Fruit fly (Drosophila melanogaster) whole organism, embryonic: ENCODE results near the gene siz.

Source experiments
- Antp ChIP-seq: fragments of 200-800 bp; sonication (Bioruptor generic); optimal IDR thresholded peaks from 3 replicates; lab custom pipeline; 2016; ENCODE audit warnings: missing biosample characterization, missing genetic modification characterization
- Atf6 ChIP-seq: fragments of 200-800 bp; sonication (Bioruptor generic); IDR thresholded peaks from 2 replicates; pipeline ENCODE4 v1.3.6; 2022; ENCODE audit warnings: missing biosample characterization, missing genetic modification characterization
- CG14667 ChIP-seq: fragments of 200-800 bp; sonication (Bioruptor generic); IDR thresholded peaks from 2 replicates; pipeline ENCODE4 v1.3.6; 2022; ENCODE audit warnings: missing biosample characterization, missing genetic modification characterization
- CG16863 ChIP-seq: fragments of 200-800 bp; sonication (Bioruptor generic); optimal IDR thresholded peaks from 3 replicates; lab custom pipeline; 2016; ENCODE audit warnings: missing biosample characterization, missing genetic modification characterization
- CG17186 ChIP-seq: fragments of 200-800 bp; sonication (Bioruptor generic); optimal IDR thresholded peaks from 3 replicates; lab custom pipeline; 2017; ENCODE audit warnings: missing biosample characterization, missing genetic modification reagents, missing genetic modification characterization
- CG17385 ChIP-seq: fragments of 200-800 bp; sonication (Bioruptor generic); optimal IDR thresholded peaks from 3 replicates; lab custom pipeline; 2018; ENCODE audit warnings: missing biosample characterization, mild to moderate bottlenecking, missing genetic modification characterization
- CG18011 ChIP-seq: fragments of 200-800 bp; sonication (Bioruptor generic); optimal IDR thresholded peaks from 2 replicates; lab custom pipeline; 2017; ENCODE audit warnings: missing biosample characterization, missing genetic modification characterization, mild to moderate bottlenecking, moderate library complexity, missing genotype
- CG18619 ChIP-seq: fragments of 200-800 bp; sonication (Bioruptor generic); optimal IDR thresholded peaks from 3 replicates; lab custom pipeline; 2017; ENCODE audit warnings: missing biosample characterization, mild to moderate bottlenecking, missing genetic modification characterization
- CG3065 ChIP-seq: fragments of 200-800 bp; sonication (Bioruptor generic); optimal IDR thresholded peaks from 2 replicates; lab custom pipeline; 2016; ENCODE audit warnings: missing biosample characterization, missing genetic modification characterization
- CG31441 ChIP-seq: fragments of 200-800 bp; sonication (Bioruptor generic); IDR thresholded peaks from 2 replicates; pipeline ENCODE4 v1.3.6; 2022; ENCODE audit warnings: missing biosample characterization, missing genetic modification characterization
- CG4282 ChIP-seq: fragments of 200-800 bp; sonication (Bioruptor generic); optimal IDR thresholded peaks from 2 replicates; lab custom pipeline; 2016; ENCODE audit warnings: missing biosample characterization, missing genetic modification characterization
- CG6654 ChIP-seq: fragments of 200-800 bp; sonication (Bioruptor generic); optimal IDR thresholded peaks from 2 replicates; lab custom pipeline; 2017; ENCODE audit warnings: missing biosample characterization, mild to moderate bottlenecking, missing genetic modification characterization
- CG8290 ChIP-seq, 3 experiments: fragments of 200-800 bp; sonication (Bioruptor generic); optimal IDR thresholded peaks; 2 replicates each; lab custom pipeline; 2016 to 2019; ENCODE audit warnings: missing biosample characterization in 3 of 3, missing genetic modification characterization in 3 of 3, mild to moderate bottlenecking in 2 of 3, moderate library complexity in 1 of 3
- CG9727 ChIP-seq: fragments of 200-800 bp; sonication (Bioruptor generic); optimal IDR thresholded peaks from 3 replicates; lab custom pipeline; 2017; ENCODE audit warnings: missing biosample characterization, mild to moderate bottlenecking, missing genetic modification characterization
- D ChIP-seq, 2 experiments: fragments of 200-800 bp in 1 of 2; fragments of >200 bp in 1 of 2; sonication (Bioruptor generic) in 1 of 2; optimal IDR thresholded peaks; 2 replicates in 1 of 2; 3 replicates in 1 of 2; lab custom pipeline; 2017; ENCODE audit warnings: mild to moderate bottlenecking in 1 of 2, missing biosample characterization in 1 of 2, missing genetic modification characterization in 1 of 2, missing genetic modification reagents in 1 of 2
- ERR ChIP-seq: fragments of 200-800 bp; sonication (Bioruptor generic); optimal IDR thresholded peaks from 2 replicates; lab custom pipeline; 2016; ENCODE audit warnings: missing biosample characterization, missing genetic modification characterization
- H15 ChIP-seq: fragments of 200-800 bp; sonication (Bioruptor generic); IDR thresholded peaks from 3 replicates; pipeline ENCODE4 v1.3.6; 2022; ENCODE audit warnings: missing biosample characterization, missing genetic modification characterization
- HLH54F ChIP-seq: fragments of 200-800 bp; sonication (Bioruptor generic); optimal IDR thresholded peaks from 3 replicates; lab custom pipeline; 2016; ENCODE audit warnings: missing biosample characterization, missing genetic modification characterization
- Hand ChIP-seq: fragments of 200-800 bp; sonication (Bioruptor generic); optimal IDR thresholded peaks from 2 replicates; lab custom pipeline; 2017; ENCODE audit warnings: mild to moderate bottlenecking, missing biosample characterization, missing genetic modification reagents, missing genetic modification characterization
- HmgZ ChIP-seq: fragments of 200-800 bp; sonication (Bioruptor generic); optimal IDR thresholded peaks from 2 replicates; lab custom pipeline; 2018; ENCODE audit warnings: missing biosample characterization, mild to moderate bottlenecking, missing genetic modification characterization
- Hmx ChIP-seq: fragments of 200-800 bp; sonication (Bioruptor generic); optimal IDR thresholded peaks from 2 replicates; lab custom pipeline; 2016; ENCODE audit warnings: missing biosample characterization, missing genetic modification characterization
- Hr78 ChIP-seq, 2 experiments: fragments of 200-800 bp in 1 of 2; fragments of >200 bp in 1 of 2; sonication (Bioruptor generic) in 1 of 2; optimal IDR thresholded peaks; 2 replicates each; lab custom pipeline; 2017 to 2019; ENCODE audit warnings: missing biosample characterization in 2 of 2, missing genetic modification characterization in 2 of 2, mild to moderate bottlenecking in 1 of 2, moderate library complexity in 1 of 2
- Lhr ChIP-seq: fragments of 200-800 bp; sonication (Bioruptor generic); optimal IDR thresholded peaks from 3 replicates; lab custom pipeline; 2017; ENCODE audit warnings: mild to moderate bottlenecking, missing biosample characterization, missing genetic modification reagents, missing genetic modification characterization
- MESR4 ChIP-seq: fragments of 200-800 bp; sonication (Bioruptor generic); optimal IDR thresholded peaks from 2 replicates; lab custom pipeline; 2018; ENCODE audit warnings: missing biosample characterization, mild to moderate bottlenecking, missing genetic modification characterization, moderate library complexity
- Max ChIP-seq: fragments of 200-800 bp; sonication (Bioruptor generic); optimal IDR thresholded peaks from 2 replicates; lab custom pipeline; 2016; ENCODE audit warnings: missing biosample characterization, mild to moderate bottlenecking, missing genetic modification characterization
- NC2β ChIP-seq: fragments of 200-800 bp; sonication (Bioruptor generic); optimal IDR thresholded peaks from 2 replicates; lab custom pipeline; 2016; ENCODE audit warnings: missing biosample characterization, missing genetic modification characterization
- Oli ChIP-seq: fragments of 200-800 bp; sonication (Bioruptor generic); optimal IDR thresholded peaks from 2 replicates; lab custom pipeline; 2018; ENCODE audit warnings: missing biosample characterization, mild to moderate bottlenecking, missing genetic modification characterization, moderate library complexity
- Ptx1 ChIP-seq: fragments of 200-800 bp; sonication (Bioruptor generic); IDR thresholded peaks from 2 replicates; pipeline ENCODE4 v1.3.6; 2022; ENCODE audit warnings: missing biosample characterization, missing genetic modification characterization
- Scr ChIP-seq: fragments of 200-800 bp; sonication (Bioruptor generic); IDR thresholded peaks from 2 replicates; pipeline ENCODE4 v1.3.6; 2022; ENCODE audit warnings: missing biosample characterization, missing genetic modification characterization; ENCODE audit not compliant: partially characterized antibody
- Sin3A ChIP-seq: fragments of >200 bp; optimal IDR thresholded peaks from 2 replicates; lab custom pipeline; 2018
- ab ChIP-seq: fragments of 200-800 bp; sonication (Bioruptor generic); optimal IDR thresholded peaks from 2 replicates; lab custom pipeline; 2016; ENCODE audit warnings: missing biosample characterization, missing genetic modification characterization
- ap ChIP-seq: fragments of 200-800 bp; sonication (Bioruptor generic); IDR thresholded peaks from 2 replicates; pipeline ENCODE4 v1.3.6; 2022; ENCODE audit warnings: missing biosample characterization, missing genetic modification characterization
- bbx ChIP-seq: fragments of 200-800 bp; sonication (Bioruptor generic); IDR thresholded peaks from 2 replicates; pipeline ENCODE4 v1.3.6; 2022; ENCODE audit warnings: missing biosample characterization, missing genetic modification characterization; ENCODE audit not compliant: partially characterized antibody
- caup ChIP-seq: fragments of 200-800 bp; sonication (Bioruptor generic); optimal IDR thresholded peaks from 3 replicates; lab custom pipeline; 2017; ENCODE audit warnings: missing biosample characterization, mild to moderate bottlenecking, missing genetic modification characterization, moderate library complexity; ENCODE audit not compliant: severe bottlenecking
- chm ChIP-seq: fragments of 200-800 bp; sonication (Bioruptor generic); IDR thresholded peaks from 2 replicates; pipeline ENCODE4 v1.3.6; 2022; ENCODE audit warnings: missing biosample characterization, missing genetic modification characterization
- corto ChIP-seq: fragments of 200-800 bp; sonication (Bioruptor generic); optimal IDR thresholded peaks from 2 replicates; lab custom pipeline; 2016; ENCODE audit warnings: missing biosample characterization, mild to moderate bottlenecking, missing genetic modification characterization, moderate library complexity
- disco-r ChIP-seq: fragments of 200-800 bp; sonication (Bioruptor generic); optimal IDR thresholded peaks from 2 replicates; lab custom pipeline; 2016; ENCODE audit warnings: missing biosample characterization, missing genetic modification characterization
- dysf ChIP-seq: fragments of 200-800 bp; sonication (Bioruptor generic); IDR thresholded peaks from 3 replicates; pipeline ENCODE4 v1.3.6; 2022; ENCODE audit warnings: missing biosample characterization, missing genetic modification characterization
- ewg ChIP-seq: fragments of 200-800 bp; sonication (Bioruptor generic); optimal IDR thresholded peaks from 3 replicates; lab custom pipeline; 2017; ENCODE audit warnings: mild to moderate bottlenecking, missing biosample characterization, missing genetic modification reagents, missing genetic modification characterization
- h ChIP-seq: fragments of >200 bp; optimal IDR thresholded peaks from 2 replicates; lab custom pipeline; 2017
- jigr1 ChIP-seq: fragments of 200-800 bp; sonication (Bioruptor generic); IDR thresholded peaks from 3 replicates; pipeline ENCODE4 v1.3.6; 2022; ENCODE audit warnings: missing biosample characterization, missing genetic modification characterization
- knrl ChIP-seq: fragments of 200-800 bp; sonication (Bioruptor generic); IDR thresholded peaks from 3 replicates; pipeline ENCODE4 v1.3.6; 2022; ENCODE audit warnings: missing biosample characterization, missing genetic modification characterization; ENCODE audit not compliant: partially characterized antibody
- lov ChIP-seq, 2 experiments: fragments of 200-800 bp in 1 of 2; fragments of >200 bp in 1 of 2; sonication (Bioruptor generic) in 1 of 2; IDR thresholded peaks in 1 of 2; optimal IDR thresholded peaks in 1 of 2; 2 replicates in 1 of 2; 3 replicates in 1 of 2; pipeline versions ENCODE4 v1.3.6 to Lab custom; 2017 to 2022; ENCODE audit warnings: missing biosample characterization in 1 of 2, missing genetic modification characterization in 1 of 2
- luna ChIP-seq: fragments of 200-800 bp; sonication (Bioruptor generic); optimal IDR thresholded peaks from 2 replicates; lab custom pipeline; 2016; ENCODE audit warnings: missing biosample characterization, missing genetic modification characterization
- nau ChIP-seq: fragments of 200-800 bp; sonication (Bioruptor generic); optimal IDR thresholded peaks from 3 replicates; lab custom pipeline; 2017; ENCODE audit warnings: missing biosample characterization, mild to moderate bottlenecking, missing genetic modification characterization, missing genetic modification reagents
- pb ChIP-seq: fragments of 200-800 bp; sonication (Bioruptor generic); optimal IDR thresholded peaks from 3 replicates; lab custom pipeline; 2016; ENCODE audit warnings: missing biosample characterization, missing genetic modification characterization
- peb ChIP-seq: fragments of 200-800 bp; sonication (Bioruptor generic); IDR thresholded peaks from 2 replicates; pipeline ENCODE4 v1.3.6; 2022; ENCODE audit warnings: missing biosample characterization, missing genetic modification characterization
- pita ChIP-seq: fragments of 200-800 bp; sonication (Bioruptor generic); optimal IDR thresholded peaks from 2 replicates; lab custom pipeline; 2017; ENCODE audit warnings: missing biosample characterization, mild to moderate bottlenecking, missing genetic modification characterization
- sob ChIP-seq: fragments of 200-800 bp; sonication (Bioruptor generic); IDR thresholded peaks from 2 replicates; pipeline ENCODE4 v1.3.6; 2022; ENCODE audit warnings: missing biosample characterization, missing genetic modification characterization
- z ChIP-seq: fragments of 200-800 bp; sonication (Bioruptor generic); IDR thresholded peaks from 3 replicates; pipeline ENCODE4 v1.3.6; 2022; ENCODE audit warnings: missing biosample characterization, missing genetic modification characterization

siz gene

dm6 chr3L:21037404-21037803 lies 3.1 kb downstream of the siz start (continued):
- TF ChIP-seq knrl (GFP tag; lab: Robert Waterston, UW) (no peak), Max (peak; percentile 71), CG31441 (GFP tag; lab: Robert Waterston, UW) (peak; percentile 88), Ptx1 (GFP tag; lab: Robert Waterston, UW) (peak; percentile 71), CG18011 (peak; percentile 28), Atf6 (GFP tag; lab: Robert Waterston, UW) (peak; percentile 84), Lhr (peak; percentile 47), CG17186 (GFP tag; lab: Kevin White, UChicago) (no peak), Sin3A (lab: Kevin White, UChicago) (no peak), Scr (GFP tag; lab: Robert Waterston, UW) (no peak), CG3065 (GFP tag; lab: Kevin White, UChicago) (peak; percentile 53), pita (GFP tag; lab: Kevin White, UChicago) (no peak), HLH54F (GFP tag; lab: Kevin White, UChicago) (peak; percentile 54), disco-r (GFP tag; lab: Kevin White, UChicago) (peak; percentile 21), z (GFP tag; lab: Robert Waterston, UW) (no peak), bbx (GFP tag; lab: Robert Waterston, UW) (no peak), CG8290 (GFP tag; optimal IDR thresholded peaks at IDR 0.05; lab: Kevin White, UChicago) (peak; percentile 54), CG8290 (tag; optimal IDR thresholded peaks at IDR 0.05; lab: Kevin White, UChicago) (peak in 1 of 2 experiments; percentile 40), ewg (GFP tag; lab: Kevin White, UChicago) (peak; percentile 58), MESR4 (GFP tag; lab: Kevin White, UChicago) (peak; percentile 15), corto (no peak), Hmx (GFP tag; lab: Kevin White, UChicago) (peak; percentile 47), luna (GFP tag; lab: Kevin White, UChicago) (no peak), chm (GFP tag; lab: Robert Waterston, UW) (peak; percentile 58), CG16863 (peak; percentile 65), CG4282 (GFP tag; lab: Kevin White, UChicago) (no peak), caup (GFP tag; lab: Kevin White, UChicago) (peak; percentile 74), CG18619 (GFP tag; lab: Kevin White, UChicago) (peak; percentile 56), CG14667 (GFP tag; lab: Robert Waterston, UW) (peak; percentile 49; the same call in 1 of the 2 replicates), lov (optimal IDR thresholded peaks at IDR 0.05; lab: Kevin White, UChicago) (no peak), lov (GFP tag; IDR thresholded peaks at IDR 0.05; lab: Robert Waterston, UW) (peak; percentile 65; the same call in 1 of the 3 replicates), D (optimal IDR thresholded peaks at IDR 0.05; lab: Kevin White, UChicago) (no peak), D (GFP tag; optimal IDR thresholded peaks at IDR 0.05; lab: Kevin White, UChicago) (peak; percentile 57), ap (GFP tag; lab: Robert Waterston, UW) (peak; percentile 72), CG6654 (peak; percentile 8), Hand (GFP tag; lab: Kevin White, UChicago) (peak; percentile 51), Hr78 (GFP tag; optimal IDR thresholded peaks at IDR 0.05; lab: Kevin White, UChicago) (peak in 1 of 2 experiments; percentile 76), nau (peak; percentile 51), NC2β (no peak), CG9727 (GFP tag; lab: Kevin White, UChicago) (peak; percentile 81), ERR (peak; percentile 43), sob (GFP tag; lab: Robert Waterston, UW) (peak; percentile 75), dysf (GFP tag; lab: Robert Waterston, UW) (peak; percentile 77), H15 (no peak; the same call in 2 of the 3 replicates), ab (GFP tag; lab: Kevin White, UChicago) (no peak), Antp (peak; percentile 35), h (lab: Kevin White, UChicago) (no peak), jigr1 (GFP tag; lab: Robert Waterston, UW) (no peak), CG17385 (GFP tag; lab: Kevin White, UChicago) (peak; percentile 81), HmgZ (tag; lab: Kevin White, UChicago) (peak; percentile 77), peb (peak; percentile 74), pb (peak; percentile 37), Oli (tag; lab: Kevin White, UChicago) (peak; percentile 86)
